Comparison of ENCODE assay signal across 4 worm cellular contexts in genomic region chrV:7776029-7776628, ce11.
TF ChIP-seq lines count a peak whose summit lies in the region.

Gene rpl-39, minus strand, starts transcription at chrV:7776079.
Gene rps-30, plus strand, starts transcription at chrV:7776578.

TF ChIP-seq in whole organism, L2 larva, 48 proteins besides CTCF, POLR2A, EP300 and RAD21 (continued from another document):
- TF ChIP-seq F13H6.1 (tag; optimal IDR thresholded peaks at IDR 0.05; lab: Kevin White, UChicago) = peak; percentile 75
- TF ChIP-seq nhr-21 (tag; optimal IDR thresholded peaks at IDR 0.05; lab: Kevin White, UChicago) = peak; percentile 73
- peak; percentile 83 for TF ChIP-seq crh-2 (tag; optimal IDR thresholded peaks at IDR 0.05; lab: Kevin White, UChicago)
- TF ChIP-seq lsy-2 (tag; optimal IDR thresholded peaks at IDR 0.05; lab: Kevin White, UChicago) = peak; percentile 68 to 92
- no peak for TF ChIP-seq skn-1 (tag; optimal IDR thresholded peaks at IDR 0.05; lab: Kevin White, UChicago)
- peak; percentile 84 for TF ChIP-seq gmeb-1 (tag; optimal IDR thresholded peaks at IDR 0.05; lab: Kevin White, UChicago)
- TF ChIP-seq lin-11 (tag; optimal IDR thresholded peaks at IDR 0.05; lab: Kevin White, UChicago) = peak; percentile 81
- TF ChIP-seq nhr-23 (tag; optimal IDR thresholded peaks at IDR 0.05; lab: Kevin White, UChicago) = no peak
- peak; percentile 86 for TF ChIP-seq ceh-16 (tag; optimal IDR thresholded peaks at IDR 0.05; lab: Kevin White, UChicago)
- peak; percentile 69 for TF ChIP-seq sma-3 (GFP tag; optimal IDR thresholded peaks at IDR 0.05; lab: Kevin White, UChicago)
- no peak for TF ChIP-seq nhr-10 (tag; optimal IDR thresholded peaks at IDR 0.05; lab: Kevin White, UChicago)
- TF ChIP-seq alr-1 (tag; optimal IDR thresholded peaks at IDR 0.05; lab: Kevin White, UChicago) = no peak

TF ChIP-seq in whole organism, L4 larva, 104 proteins besides CTCF, POLR2A, EP300 and RAD21 (continued from another document):
- TF ChIP-seq lin-13 (GFP tag; optimal IDR thresholded peaks at IDR 0.05; lab: Kevin White, UChicago) (peak; percentile 77), cey-2 (tag; optimal IDR thresholded peaks at IDR 0.05; lab: Kevin White, UChicago; ENCODE audit: borderline replicate concordance, insufficient read depth) (no peak), lin-38 (GFP tag; IDR thresholded peaks at IDR 0.05; lab: Robert Waterston, UW) (peak; percentile 80), hlh-30 (tag; optimal IDR thresholded peaks at IDR 0.05; lab: Kevin White, UChicago; ENCODE audit: insufficient read depth) (peak; percentile 78), aha-1 (tag; lab: Kevin White, UChicago) (peak; percentile 48), hmg-1.1 (GFP tag; IDR thresholded peaks at IDR 0.05; lab: Robert Waterston, UW) (peak; percentile 81), arid-1 (GFP tag; conservative IDR thresholded peaks at IDR 0.05; lab: Robert Waterston, UW) (0 out of 2 replicates have a peak, but pooled peaks have one; percentile 26), hif-1 (tag; optimal IDR thresholded peaks at IDR 0.05; lab: Kevin White, UChicago) (peak in 1 of 2 experiments; percentile 83), hlh-11 (tag; optimal IDR thresholded peaks at IDR 0.05; lab: Kevin White, UChicago) (peak; percentile 83), nhr-6 (tag; optimal IDR thresholded peaks at IDR 0.05; lab: Kevin White, UChicago) (peak; percentile 88), mxl-3 (GFP tag; optimal IDR thresholded peaks at IDR 0.05; lab: Kevin White, UChicago) (peak; percentile 46), zfp-2 (tag; optimal IDR thresholded peaks at IDR 0.05; lab: Kevin White, UChicago) (no peak), lsy-2 (tag; optimal IDR thresholded peaks at IDR 0.05; lab: Kevin White, UChicago) (peak; percentile 4 to 91), pha-4 (GFP tag; IDR thresholded peaks at IDR 0.05; lab: Robert Waterston, UW) (0 out of 2 replicates have a peak, but pooled peaks have one; percentile 38), pha-4 (tag; optimal IDR thresholded peaks at IDR 0.05; lab: Kevin White, UChicago) (peak; percentile 1), set-16 (GFP tag; IDR thresholded peaks at IDR 0.05; lab: Robert Waterston, UW) (peak; percentile 35; the same call in 1 of the 2 replicates), D1046.2 (GFP tag; IDR thresholded peaks at IDR 0.05; lab: Robert Waterston, UW) (no peak), dmd-8 (GFP tag; IDR thresholded peaks at IDR 0.05; lab: Robert Waterston, UW) (no peak), nhr-11 (tag; optimal IDR thresholded peaks at IDR 0.05; lab: Kevin White, UChicago) (peak; percentile 87), mes-2 (tag; optimal IDR thresholded peaks at IDR 0.05; lab: Kevin White, UChicago; ENCODE audit: poor library complexity, severe bottlenecking) (peak; percentile 87), nhr-42 (GFP tag; IDR thresholded peaks at IDR 0.05; lab: Robert Waterston, UW) (peak; percentile 74; the same call in 1 of the 2 replicates), mdl-1 (tag; optimal IDR thresholded peaks at IDR 0.05; lab: Kevin White, UChicago) (peak in 1 of 2 experiments; percentile 58), vab-7 (GFP tag; IDR thresholded peaks at IDR 0.05; lab: Robert Waterston, UW) (0 out of 2 replicates have a peak, but pooled peaks have one; percentile 48), pqm-1 (tag; optimal IDR thresholded peaks at IDR 0.05; lab: Kevin White, UChicago) (peak; percentile 11), ama-1 (optimal IDR thresholded peaks at IDR 0.05; lab: Kevin White, UChicago) (peak; percentile 40), nhr-102 (tag; optimal IDR thresholded peaks at IDR 0.05; lab: Kevin White, UChicago) (peak; percentile 33), Y105C5A.15 (GFP tag; IDR thresholded peaks at IDR 0.05; lab: Robert Waterston, UW) (no peak), dmd-9 (GFP tag; IDR thresholded peaks at IDR 0.05; lab: Robert Waterston, UW) (no peak), gei-8 (GFP tag; optimal IDR thresholded peaks at IDR 0.05; lab: Kevin White, UChicago) (no peak), ceh-20 (GFP tag; IDR thresholded peaks at IDR 0.05; lab: Robert Waterston, UW) (peak; percentile 80), unc-130 (GFP tag; optimal IDR thresholded peaks at IDR 0.05; lab: Kevin White, UChicago) (peak; percentile 52), sdz-12 (GFP tag; optimal IDR thresholded peaks at IDR 0.05; lab: Kevin White, UChicago) (no peak), rbr-2 (tag; optimal IDR thresholded peaks at IDR 0.05; lab: Kevin White, UChicago) (peak; percentile 82), zip-2 (tag; optimal IDR thresholded peaks at IDR 0.05; lab: Kevin White, UChicago) (no peak), jun-1 (tag; optimal IDR thresholded peaks at IDR 0.05; lab: Kevin White, UChicago) (peak; percentile 4), mep-1 (tag; optimal IDR thresholded peaks at IDR 0.05; lab: Kevin White, UChicago) (peak; percentile 90), nhr-77 (tag; optimal IDR thresholded peaks at IDR 0.05; lab: Kevin White, UChicago) (peak; percentile 96), nhr-48 (tag; optimal IDR thresholded peaks at IDR 0.05; lab: Kevin White, UChicago) (peak; percentile 16), F37D6.2 (tag; optimal IDR thresholded peaks at IDR 0.05; lab: Kevin White, UChicago) (peak; percentile 16)

TF ChIP-seq in whole organism, late embryonic, 69 proteins besides CTCF, POLR2A, EP300 and RAD21 (continued from another document):
- TF ChIP-seq dve-1 (tag; optimal IDR thresholded peaks at IDR 0.05; lab: Kevin White, UChicago) (peak; percentile 68), C08G9.2 (tag; optimal IDR thresholded peaks at IDR 0.05; lab: Kevin White, UChicago) (no peak), unc-3 (GFP tag; conservative IDR thresholded peaks at IDR 0.05; lab: Robert Waterston, UW) (no peak), unc-3 (tag; optimal IDR thresholded peaks at IDR 0.05; lab: Kevin White, UChicago) (peak; percentile 46), elt-2 (tag; optimal IDR thresholded peaks at IDR 0.05; lab: Kevin White, UChicago) (peak; percentile 46)

TF ChIP-seq in whole organism, mixed stage, embryonic, 35 proteins besides CTCF, POLR2A, EP300 and RAD21 (continued from another document):
- TF ChIP-seq unc-39 (tag; optimal IDR thresholded peaks at IDR 0.05; lab: Kevin White, UChicago) (no peak), elt-3 (tag; optimal IDR thresholded peaks at IDR 0.05; lab: Kevin White, UChicago) (no peak), drap-1 (GFP tag; optimal IDR thresholded peaks at IDR 0.05; lab: Kevin White, UChicago) (no peak), nhr-237 (tag; optimal IDR thresholded peaks at IDR 0.05; lab: Kevin White, UChicago) (peak; percentile 92), M03D4.4 (tag; optimal IDR thresholded peaks at IDR 0.05; lab: Kevin White, UChicago) (no peak)
